Worm (Caenorhabditis elegans) whole organism, L1 larva: Measurements from ENCODE around the gene T09A12.8.

ENCODE experiments used
- C16A3.4 ChIP-seq: fragments of 150-350 bp; optimal IDR thresholded peaks from 2 replicates; lab custom pipeline; 2014; ENCODE audit warnings: missing biosample characterization, missing genetic modification characterization
- C34B4.2 ChIP-seq: sonication (generic microtip); optimal IDR thresholded peaks from 2 replicates; lab custom pipeline; 2017; ENCODE audit warnings: mild to moderate bottlenecking, missing genetic modification characterization, missing compliant biosample characterization
- F16B12.6 ChIP-seq: fragments of 150-350 bp; optimal IDR thresholded peaks from 2 replicates; lab custom pipeline; 2014; ENCODE audit warnings: missing biosample characterization, missing genetic modification characterization
- ama-1 ChIP-seq: fragments of 150-350 bp; optimal IDR thresholded peaks from 2 replicates; lab custom pipeline; 2014
- blmp-1 ChIP-seq: fragments of 150-350 bp; optimal IDR thresholded peaks from 2 replicates; lab custom pipeline; 2014; ENCODE audit warnings: missing biosample characterization, missing genetic modification characterization
- ceh-82 ChIP-seq, 3 experiments: fragments of 150-350 bp in 1 of 3; sonication (generic microtip) in 2 of 3; optimal IDR thresholded peaks; 2 replicates each; lab custom pipeline; 2014 to 2017; ENCODE audit warnings: missing biosample characterization in 3 of 3, missing genetic modification characterization in 3 of 3
- ceh-88 ChIP-seq: fragments of 200-800 bp; sonication (Bioruptor generic); IDR thresholded peaks from 2 replicates; pipeline ENCODE4 v1.3.6; 2022; ENCODE audit warnings: missing genetic modification characterization, missing compliant biosample characterization
- ces-1 ChIP-seq: fragments of 150-350 bp; optimal IDR thresholded peaks from 2 replicates; lab custom pipeline; 2014; ENCODE audit warnings: missing biosample characterization, missing genetic modification reagents, missing genetic modification characterization
- dpl-1 ChIP-seq, 3 experiments: fragments of 150-350 bp in 2 of 3; sonication (generic microtip) in 1 of 3; optimal IDR thresholded peaks; 2 replicates each; lab custom pipeline; 2014 to 2017; ENCODE audit warnings: missing biosample characterization in 3 of 3, missing genetic modification characterization in 3 of 3, missing genetic modification reagents in 3 of 3
- dsc-1 ChIP-seq: sonication (generic microtip); optimal IDR thresholded peaks from 2 replicates; lab custom pipeline; 2016; ENCODE audit warnings: mild to moderate bottlenecking, missing genetic modification characterization, missing compliant biosample characterization
- efl-1 ChIP-seq, 4 experiments: fragments of 150-350 bp; optimal IDR thresholded peaks in 3 of 4; peaks in 1 of 4; 1 replicate in 1 of 4; 2 replicates in 3 of 4; lab custom pipeline; 2014; ENCODE audit warnings: missing biosample characterization in 2 of 4, missing genetic modification characterization in 2 of 4, missing genetic modification reagents in 2 of 4
- efl-3 ChIP-seq: fragments of 200-800 bp; sonication (Bioruptor generic); optimal IDR thresholded peaks from 2 replicates; lab custom pipeline; 2018; ENCODE audit warnings: mild to moderate bottlenecking, missing genetic modification characterization, missing compliant biosample characterization
- elt-2 ChIP-seq: sonication (generic microtip); optimal IDR thresholded peaks from 2 replicates; lab custom pipeline; 2016; ENCODE audit warnings: missing genetic modification characterization, mild to moderate bottlenecking, inconsistent platforms, missing compliant biosample characterization, missing genetic modification reagents
- ets-5 ChIP-seq: fragments of 200-800 bp; sonication (Bioruptor generic); IDR thresholded peaks from 2 replicates; pipeline ENCODE4 v1.3.6; 2022; ENCODE audit warnings: missing genetic modification characterization, missing compliant biosample characterization
- fkh-8 ChIP-seq: sonication (generic microtip); optimal IDR thresholded peaks from 2 replicates; lab custom pipeline; 2016; ENCODE audit warnings: mild to moderate bottlenecking, missing genetic modification characterization, missing compliant biosample characterization
- grh-1 ChIP-seq: fragments of 200-800 bp; sonication (Bioruptor generic); IDR thresholded peaks from 2 replicates; pipeline ENCODE4 v1.3.6; 2022; ENCODE audit warnings: missing genetic modification reagents, missing genetic modification characterization, missing compliant biosample characterization
- hlh-4 ChIP-seq: sonication (generic microtip); optimal IDR thresholded peaks from 2 replicates; lab custom pipeline; 2016; ENCODE audit warnings: mild to moderate bottlenecking, missing genetic modification characterization, missing compliant biosample characterization
- isw-1 ChIP-seq: fragments of 200-800 bp; sonication (Bioruptor generic); IDR thresholded peaks from 2 replicates; pipeline ENCODE4 v1.3.6; 2022; ENCODE audit warnings: missing genetic modification characterization, missing compliant biosample characterization
- jun-1 ChIP-seq: fragments of 150-350 bp; optimal IDR thresholded peaks from 2 replicates; lab custom pipeline; 2014; ENCODE audit warnings: missing biosample characterization, missing genetic modification reagents, missing genetic modification characterization
- lin-14 ChIP-seq: fragments of 200-800 bp; sonication (Bioruptor generic); optimal IDR thresholded peaks from 2 replicates; lab custom pipeline; 2018; ENCODE audit warnings: mild to moderate bottlenecking, missing genetic modification characterization, moderate library complexity, missing compliant biosample characterization
- lin-15B ChIP-seq: fragments of 150-350 bp; sonication (generic microtip); optimal IDR thresholded peaks from 3 replicates; lab custom pipeline; 2014; ENCODE audit warnings: missing biosample characterization, missing genetic modification characterization
- lin-35 ChIP-seq, 2 experiments: fragments of 150-350 bp; optimal IDR thresholded peaks; 2 replicates each; lab custom pipeline; 2014; ENCODE audit warnings: missing biosample characterization in 2 of 2, missing genetic modification characterization in 2 of 2, missing genetic modification reagents in 2 of 2
- lir-3 ChIP-seq: sonication (generic microtip); optimal IDR thresholded peaks from 2 replicates; lab custom pipeline; 2016; ENCODE audit warnings: mild to moderate bottlenecking, missing genetic modification characterization, moderate library complexity, missing compliant biosample characterization; ENCODE audit not compliant: poor library complexity
- lsy-2 ChIP-seq, 2 experiments: fragments of 150-350 bp; optimal IDR thresholded peaks; 2 replicates each; lab custom pipeline; 2014; ENCODE audit warnings: missing biosample characterization in 2 of 2, missing genetic modification characterization in 2 of 2
- mdl-1 ChIP-seq, 2 experiments: fragments of 150-350 bp; optimal IDR thresholded peaks; 2 replicates each; lab custom pipeline; 2014 to 2017; ENCODE audit warnings: missing biosample characterization in 2 of 2, missing genetic modification characterization in 2 of 2, inconsistent platforms in 1 of 2
- mef-2 ChIP-seq: fragments of 150-350 bp; optimal IDR thresholded peaks from 2 replicates; lab custom pipeline; 2014; ENCODE audit warnings: missing biosample characterization, missing genetic modification characterization
- mep-1 ChIP-seq: fragments of 150-350 bp; optimal IDR thresholded peaks from 2 replicates; lab custom pipeline; 2014; ENCODE audit warnings: missing biosample characterization, missing genetic modification characterization
- nhr-12 ChIP-seq: sonication (generic microtip); optimal IDR thresholded peaks from 2 replicates; lab custom pipeline; 2017; ENCODE audit warnings: missing biosample characterization, missing genetic modification characterization
- nhr-20 ChIP-seq: sonication (generic microtip); optimal IDR thresholded peaks from 2 replicates; lab custom pipeline; 2016; ENCODE audit warnings: mild to moderate bottlenecking, missing genetic modification characterization, missing compliant biosample characterization
- nhr-47 ChIP-seq: sonication (generic microtip); optimal IDR thresholded peaks from 2 replicates; lab custom pipeline; 2016; ENCODE audit warnings: mild to moderate bottlenecking, missing genetic modification characterization, moderate library complexity, missing compliant biosample characterization
- nhr-71 ChIP-seq: sonication (generic microtip); optimal IDR thresholded peaks from 2 replicates; lab custom pipeline; 2016; ENCODE audit warnings: mild to moderate bottlenecking, missing genetic modification characterization, moderate library complexity, missing compliant biosample characterization
- nhr-77 ChIP-seq: fragments of 150-350 bp; optimal IDR thresholded peaks from 2 replicates; lab custom pipeline; 2014; ENCODE audit warnings: missing biosample characterization, missing genetic modification characterization
- nhr-85 ChIP-seq: sonication (generic microtip); peaks from one replicate; lab custom pipeline; 2016; ENCODE audit warnings: missing genetic modification characterization, inconsistent platforms, missing compliant biosample characterization
- nhr-90 ChIP-seq: sonication (generic microtip); optimal IDR thresholded peaks from 2 replicates; lab custom pipeline; 2016; ENCODE audit warnings: mild to moderate bottlenecking, missing genetic modification characterization, missing compliant biosample characterization; ENCODE audit not compliant: poor library complexity
- pax-3 ChIP-seq: fragments of 200-800 bp; sonication (Bioruptor generic); optimal IDR thresholded peaks from 2 replicates; lab custom pipeline; 2018; ENCODE audit warnings: mild to moderate bottlenecking, missing genetic modification characterization, moderate library complexity, missing compliant biosample characterization
- rnt-1 ChIP-seq: sonication (generic microtip); optimal IDR thresholded peaks from 2 replicates; lab custom pipeline; 2016; ENCODE audit warnings: mild to moderate bottlenecking, missing genetic modification characterization, moderate library complexity, missing compliant biosample characterization
- snpc-4 ChIP-seq: fragments of 150-350 bp; optimal IDR thresholded peaks from 2 replicates; lab custom pipeline; 2014; ENCODE audit warnings: missing biosample characterization, missing genetic modification characterization
- snu-23 ChIP-seq: sonication (generic microtip); optimal IDR thresholded peaks from 2 replicates; lab custom pipeline; 2016; ENCODE audit warnings: missing genetic modification characterization, missing compliant biosample characterization
- sox-4 ChIP-seq: sonication (generic microtip); optimal IDR thresholded peaks from 2 replicates; lab custom pipeline; 2016; ENCODE audit warnings: missing genetic modification characterization, missing compliant biosample characterization
- sup-37 ChIP-seq: fragments of 200-800 bp; sonication (Bioruptor generic); optimal IDR thresholded peaks from 2 replicates; lab custom pipeline; 2018; ENCODE audit warnings: mild to moderate bottlenecking, missing genetic modification characterization, missing compliant biosample characterization
- tbx-2 ChIP-seq: sonication (generic microtip); optimal IDR thresholded peaks from 2 replicates; lab custom pipeline; 2016; ENCODE audit warnings: missing genetic modification characterization, missing compliant biosample characterization
- unc-62 ChIP-seq: fragments of 150-350 bp; optimal IDR thresholded peaks from 2 replicates; lab custom pipeline; 2014; ENCODE audit warnings: missing biosample characterization, missing genetic modification reagents, missing genetic modification characterization
- vab-15 ChIP-seq: sonication (generic microtip); optimal IDR thresholded peaks from 2 replicates; lab custom pipeline; 2017; ENCODE audit warnings: missing genotype, mild to moderate bottlenecking, missing genetic modification characterization, missing compliant biosample characterization
- zag-1 ChIP-seq: fragments of 150-350 bp; optimal IDR thresholded peaks from 2 replicates; lab custom pipeline; 2014; ENCODE audit warnings: missing biosample characterization, missing genetic modification characterization
- ztf-11 ChIP-seq, 2 experiments: sonication (generic microtip); optimal IDR thresholded peaks; 2 replicates each; lab custom pipeline; 2016 to 2017; ENCODE audit warnings: missing genetic modification characterization in 2 of 2, missing biosample characterization in 1 of 2, missing compliant biosample characterization in 1 of 2
- ztf-4 ChIP-seq: fragments of 150-350 bp; optimal IDR thresholded peaks from 2 replicates; lab custom pipeline; 2014; ENCODE audit warnings: missing biosample characterization, missing genetic modification characterization

Gene T09A12.8

ce11 chrIV:8229523-8229922 is 14.0 kb downstream of the T09A12.8 start (continued):
- TF ChIP-seq nhr-12 (tag; lab: Kevin White, UChicago) (no peak), vab-15 (tag; lab: Kevin White, UChicago) (no peak), efl-3 (GFP tag; lab: Kevin White, UChicago) (no peak), snpc-4 (no peak), unc-62 (GFP tag; lab: Kevin White, UChicago) (no peak), hlh-4 (tag; lab: Kevin White, UChicago) (no peak), pax-3 (no peak), mef-2 (no peak), nhr-90 (tag; lab: Kevin White, UChicago) (peak; percentile 66), mep-1 (tag; lab: Kevin White, UChicago) (no peak), snu-23 (peak; percentile 43), ceh-82 (tag; optimal IDR thresholded peaks at IDR 0.05; lab: Kevin White, UChicago) (no peak), fkh-8 (no peak), rnt-1 (tag; lab: Kevin White, UChicago) (peak; percentile 27), F16B12.6 (tag; lab: Kevin White, UChicago) (no peak), ztf-4 (tag; lab: Kevin White, UChicago) (no peak), grh-1 (GFP tag; lab: Robert Waterston, UW) (no peak), ces-1 (GFP tag; lab: Kevin White, UChicago) (no peak), ztf-11 (tag; optimal IDR thresholded peaks at IDR 0.05; lab: Kevin White, UChicago) (no peak), ets-5 (GFP tag; lab: Robert Waterston, UW) (no peak), ceh-88 (GFP tag; lab: Robert Waterston, UW) (no peak), tbx-2 (peak; percentile 63), nhr-85 (peak; percentile 85), nhr-47 (tag; lab: Kevin White, UChicago) (peak; percentile 39), C34B4.2 (tag; lab: Kevin White, UChicago) (no peak), nhr-20 (tag; lab: Kevin White, UChicago) (peak; percentile 87), ama-1 (no peak), blmp-1 (tag; lab: Kevin White, UChicago) (no peak), lir-3 (no peak), sup-37 (GFP tag; lab: Kevin White, UChicago) (peak; percentile 11), isw-1 (GFP tag; lab: Robert Waterston, UW) (no peak)
- TF ChIP-seq, all 84 proteins: peak for 23

ce11 chrIV:8226474-8226873 is 17.0 kb downstream of the T09A12.8 start:
- TF ChIP-seq sox-4 (tag; lab: Kevin White, UChicago) = no peak
- no peak for TF ChIP-seq dsc-1 (tag; lab: Kevin White, UChicago)
- no peak for TF ChIP-seq nhr-71
- TF ChIP-seq nhr-77 (tag; lab: Kevin White, UChicago) = no peak
- TF ChIP-seq rnt-1 (tag; lab: Kevin White, UChicago) = no peak
- peak; percentile 43 for TF ChIP-seq nhr-85
- no peak for TF ChIP-seq C16A3.4 (tag; lab: Kevin White, UChicago)
- no peak for TF ChIP-seq lin-15B (tag; lab: Kevin White, UChicago)

- TF ChIP-seq lin-35 (GFP tag; optimal IDR thresholded peaks at IDR 0.05; lab: Kevin White, UChicago) (peak in 1 of 2 experiments; percentile 31), efl-1 (optimal IDR thresholded peaks at IDR 0.05; lab: Kevin White, UChicago) (peak in 1 of 2 experiments; percentile 9), efl-1 (GFP tag; optimal IDR thresholded peaks at IDR 0.05 in 1 of 2; lab: Kevin White, UChicago) (no peak), lin-14 (GFP tag; lab: Kevin White, UChicago) (peak; percentile 31), jun-1 (no peak), lsy-2 (tag; optimal IDR thresholded peaks at IDR 0.05; lab: Kevin White, UChicago) (peak in 1 of 2 experiments; percentile 37), nhr-71 (peak; percentile 36), dpl-1 (GFP tag; optimal IDR thresholded peaks at IDR 0.05; lab: Kevin White, UChicago) (peak in 1 of 3 experiments; percentile 11), mdl-1 (tag; optimal IDR thresholded peaks at IDR 0.05; lab: Kevin White, UChicago) (peak in 1 of 2 experiments; percentile 39), rnt-1 (tag; lab: Kevin White, UChicago) (no peak), nhr-20 (tag; lab: Kevin White, UChicago) (peak; percentile 40), elt-2 (tag; lab: Kevin White, UChicago) (peak; percentile 58), zag-1 (no peak), mep-1 (tag; lab: Kevin White, UChicago) (peak; percentile 14)
- TF ChIP-seq, all 84 proteins: peak for 10
Measured at ce11 chrIV:8225357-8225756, 18.1 kb downstream of the T09A12.8 start, which contains the start of gene serp-1.2. serp-1.2 (plus strand) TSS chrIV:8225674.
